Worm (Caenorhabditis elegans): ENCODE results near the gene C28C12.1.

DNA sequence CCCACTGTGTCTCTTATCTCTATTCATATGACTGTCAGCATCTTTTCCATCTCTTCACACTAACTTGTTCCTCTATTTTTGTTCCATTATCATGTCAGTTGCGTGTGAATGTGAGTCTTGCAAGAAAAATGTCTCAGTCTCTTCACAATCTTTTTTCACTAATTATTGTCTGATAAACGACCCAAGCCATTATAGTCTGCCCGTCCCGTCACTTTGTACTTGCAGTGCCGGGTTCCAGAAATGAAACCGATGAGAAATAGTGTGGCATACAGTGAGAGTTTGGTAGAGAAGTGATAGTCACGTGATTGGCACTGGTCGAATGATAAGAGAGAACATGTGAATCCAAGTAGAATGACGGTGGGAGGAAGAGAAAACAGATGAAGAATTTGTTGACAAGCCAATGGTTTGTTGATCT lies 26.1 kb downstream of the C28C12.1 start:
- TF ChIP-seq dao-5 (tag; optimal IDR thresholded peaks at IDR 0.05) (no peak), W03F9.2 (tag; optimal IDR thresholded peaks at IDR 0.05) (peak; percentile 58)
